Fruit fly (Drosophila melanogaster) whole organism: ENCODE results near the gene CG33687.

Experiments used
- EcR ChIP-seq, 2 experiments: fragments of >200 bp; optimal IDR thresholded peaks; 2 replicates each; lab custom pipeline; 2017; ENCODE audit warnings: missing biosample characterization in 2 of 2, missing genetic modification characterization in 2 of 2, missing genetic modification reagents in 2 of 2
- psq ChIP-seq: fragments of >200 bp; optimal IDR thresholded peaks from 2 replicates; lab custom pipeline; 2017

- no peak for TF ChIP-seq psq (lab: Kevin White, UChicago)
- no peak for TF ChIP-seq EcR (GFP tag; optimal IDR thresholded peaks at IDR 0.05; lab: Kevin White, UChicago)
These were observed 44.0 kb upstream of the CG33687 start for dm6 chr3L:16153650-16154049.
